Fruit fly (Drosophila melanogaster): ENCODE data around the gene CG13876.
A peak's percentile ranks its signal among the peaks of the same experiment; 100 is the strongest.

Gene CG13876

dm6 chr3L:224004-224951, 18.3 kb downstream of the CG13876 start:
- TF ChIP-seq CTCF (optimal IDR thresholded peaks at IDR 0.05) (no peak), CG8478 (optimal IDR thresholded peaks at IDR 0.05) (no peak)

DNA sequence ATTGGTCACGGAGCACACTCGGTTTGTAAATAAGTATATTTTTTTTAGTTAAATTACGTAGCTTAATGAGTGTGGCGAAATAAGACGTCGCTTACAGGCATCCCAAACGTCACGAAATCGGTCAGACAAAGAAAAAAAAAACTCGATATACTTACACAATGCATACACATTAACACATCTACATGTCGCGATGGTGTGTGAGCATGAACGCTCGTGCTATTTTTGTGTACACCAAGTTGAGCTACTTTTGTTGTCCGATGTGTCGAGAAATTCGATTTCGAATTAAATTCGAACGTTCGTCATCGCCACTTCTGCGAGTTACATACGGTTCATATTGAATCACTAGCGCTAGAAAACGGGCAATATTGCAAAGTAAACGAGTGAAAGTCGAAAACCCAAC, 19.2 kb downstream of the CG13876 start:
- TF ChIP-seq CG8478 (optimal IDR thresholded peaks at IDR 0.05) (no peak), CTCF (optimal IDR thresholded peaks at IDR 0.05) (no peak)

dm6 chr3L:231504-231903, 25.6 kb downstream of the CG13876 start, which contains the start of gene CG42846:
TSS of gene CG42846 (minus strand) at chr3L:231604.
- TF ChIP-seq CG8478 (optimal IDR thresholded peaks at IDR 0.05) (no peak), CTCF (optimal IDR thresholded peaks at IDR 0.05) (no peak)

DNA sequence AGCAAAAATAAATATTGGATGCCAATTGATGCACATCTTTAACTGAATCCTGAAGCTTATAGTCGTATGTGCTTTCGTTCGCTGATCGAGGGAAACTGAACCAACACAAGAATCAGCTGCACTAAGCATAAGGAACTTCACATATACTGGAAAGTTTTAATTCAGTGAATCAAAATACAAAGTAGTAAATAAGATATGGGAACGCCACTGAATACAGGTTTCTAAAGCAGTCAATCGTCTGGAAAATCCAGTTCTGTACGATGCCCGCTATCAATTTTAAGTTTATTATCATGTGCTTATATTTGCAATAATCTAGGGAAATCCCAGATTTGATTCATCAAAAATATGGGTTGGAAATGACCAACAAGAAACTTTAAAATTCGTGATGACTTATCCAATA, 26.3 kb downstream of the CG13876 start, which contains the start of gene CG34454:
CG34454 (minus strand) TSS at position 84 of the 400 bp plus-strand sequence.
- TF ChIP-seq CG8478 (optimal IDR thresholded peaks at IDR 0.05) (no peak), CTCF (optimal IDR thresholded peaks at IDR 0.05) (no peak)

- TF ChIP-seq CTCF (optimal IDR thresholded peaks at IDR 0.05) (no peak), CG8478 (optimal IDR thresholded peaks at IDR 0.05) (no peak)
Measured at dm6 chr3L:233251-233650, 27.3 kb downstream of the CG13876 start, which contains the start of gene CG34453. TSS of gene CG34453 (minus strand) at chr3L:233351.

dm6 chr3L:234337-234736, 28.4 kb downstream of the CG13876 start:
- TF ChIP-seq CTCF (optimal IDR thresholded peaks at IDR 0.05): no peak
- TF ChIP-seq CG8478 (optimal IDR thresholded peaks at IDR 0.05): no peak

dm6 chr3L:246644-247199, 40.8 kb downstream of the CG13876 start:
- TF ChIP-seq CG8478 (optimal IDR thresholded peaks at IDR 0.05): no peak
- TF ChIP-seq CTCF (optimal IDR thresholded peaks at IDR 0.05): peak; percentile 96 to 97

dm6 chr3L:247482-248225, 41.7 kb downstream of the CG13876 start, which contains the start of gene mthl14:
TSS of gene mthl14 (plus strand) at chr3L:247491.
- TF ChIP-seq CTCF (optimal IDR thresholded peaks at IDR 0.05): no peak
- TF ChIP-seq CG8478 (optimal IDR thresholded peaks at IDR 0.05): no peak

DNA sequence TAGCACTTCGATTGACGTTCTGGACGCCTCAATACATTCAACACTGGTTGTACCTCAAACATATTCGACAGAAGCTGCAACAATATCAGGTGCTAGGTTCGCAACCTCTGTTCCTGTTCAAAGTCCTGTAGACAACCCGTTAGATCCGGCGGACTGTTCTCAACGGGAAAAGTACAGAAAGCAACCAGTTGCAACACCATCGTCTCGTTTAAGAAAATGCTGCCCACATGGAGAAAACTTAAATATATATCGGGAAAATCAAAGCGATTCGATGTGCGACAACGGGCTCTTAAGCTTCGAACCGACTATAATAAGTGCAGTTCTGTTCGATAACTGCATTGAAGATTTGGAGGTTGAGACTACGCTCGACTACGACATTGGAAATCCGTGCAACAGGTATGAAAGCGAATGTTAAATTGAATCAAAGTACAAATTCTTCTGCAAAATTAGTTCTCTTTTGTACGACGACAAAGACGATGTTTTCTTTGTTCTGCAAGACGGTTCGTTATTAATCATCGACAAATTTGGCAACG, 42.4 kb downstream of the CG13876 start:
- TF ChIP-seq CTCF (optimal IDR thresholded peaks at IDR 0.05): peak in 1 of 2 experiments; percentile 18
- no peak for TF ChIP-seq CG8478 (optimal IDR thresholded peaks at IDR 0.05)

Data from S2 (cell line).